Fruit fly (Drosophila melanogaster) whole organism, pupa: Measurements from ENCODE around the gene CG11357.

Source experiments
- CG10348 ChIP-seq: fragments of 200-800 bp; sonication (Bioruptor generic); IDR thresholded peaks from 2 replicates; pipeline ENCODE4 v1.3.6; 2022; ENCODE audit warnings: missing biosample characterization, missing genetic modification characterization
- CG13204 ChIP-seq: fragments of 200-800 bp; sonication (Bioruptor generic); optimal IDR thresholded peaks from 2 replicates; lab custom pipeline; 2018; ENCODE audit warnings: missing biosample characterization, mild to moderate bottlenecking, missing genetic modification characterization, moderate library complexity
- CG17806 ChIP-seq: fragments of 200-800 bp; sonication (Bioruptor generic); optimal IDR thresholded peaks from 2 replicates; lab custom pipeline; 2018; ENCODE audit warnings: missing biosample characterization, mild to moderate bottlenecking, missing genetic modification characterization, moderate library complexity
- CG4496 ChIP-seq: fragments of 200-800 bp; sonication (Bioruptor generic); IDR thresholded peaks from 3 replicates; pipeline ENCODE4 v1.3.6; 2022; ENCODE audit warnings: missing biosample characterization, missing genetic modification characterization
- CG8159 ChIP-seq: fragments of 200-800 bp; sonication (Bioruptor generic); optimal IDR thresholded peaks from 3 replicates; lab custom pipeline; 2018; ENCODE audit warnings: missing biosample characterization, mild to moderate bottlenecking, missing genetic modification characterization, moderate library complexity
- CG8301 ChIP-seq: fragments of 200-800 bp; sonication (Bioruptor generic); optimal IDR thresholded peaks from 2 replicates; lab custom pipeline; 2018; ENCODE audit warnings: missing biosample characterization, mild to moderate bottlenecking, missing genetic modification characterization
- CG9948 ChIP-seq: fragments of 200-800 bp; sonication (Bioruptor generic); optimal IDR thresholded peaks from 2 replicates; lab custom pipeline; 2018; ENCODE audit warnings: missing biosample characterization, mild to moderate bottlenecking, missing genetic modification characterization, moderate library complexity
- EcR ChIP-seq: fragments of 200-800 bp; sonication (Bioruptor generic); optimal IDR thresholded peaks from 3 replicates; lab custom pipeline; 2019; ENCODE audit warnings: missing biosample characterization, missing genetic modification characterization, mild to moderate bottlenecking, moderate library complexity, missing genetic modification reagents
- Ets98B ChIP-seq: fragments of 200-800 bp; sonication (Bioruptor generic); IDR thresholded peaks from 2 replicates; pipeline ENCODE4 v1.3.6; 2022; ENCODE audit warnings: missing biosample characterization, missing genetic modification characterization
- Pif1A ChIP-seq: fragments of 200-800 bp; sonication (Bioruptor generic); optimal IDR thresholded peaks from 3 replicates; lab custom pipeline; 2016; ENCODE audit warnings: missing biosample characterization, missing genetic modification characterization
- fd96Ca ChIP-seq: fragments of 200-800 bp; sonication (Bioruptor generic); IDR thresholded peaks from 3 replicates; pipeline ENCODE4 v1.3.6; 2022; ENCODE audit warnings: missing biosample characterization, missing genetic modification characterization
- gl ChIP-seq: fragments of 200-800 bp; sonication (Bioruptor generic); optimal IDR thresholded peaks from 2 replicates; lab custom pipeline; 2018; ENCODE audit warnings: missing biosample characterization, mild to moderate bottlenecking, missing genetic modification characterization
- rn ChIP-seq: fragments of 200-800 bp; sonication (Bioruptor generic); IDR thresholded peaks from 2 replicates; pipeline ENCODE4 v1.3.6; 2022; ENCODE audit warnings: missing biosample characterization, missing genetic modification characterization

DNA sequence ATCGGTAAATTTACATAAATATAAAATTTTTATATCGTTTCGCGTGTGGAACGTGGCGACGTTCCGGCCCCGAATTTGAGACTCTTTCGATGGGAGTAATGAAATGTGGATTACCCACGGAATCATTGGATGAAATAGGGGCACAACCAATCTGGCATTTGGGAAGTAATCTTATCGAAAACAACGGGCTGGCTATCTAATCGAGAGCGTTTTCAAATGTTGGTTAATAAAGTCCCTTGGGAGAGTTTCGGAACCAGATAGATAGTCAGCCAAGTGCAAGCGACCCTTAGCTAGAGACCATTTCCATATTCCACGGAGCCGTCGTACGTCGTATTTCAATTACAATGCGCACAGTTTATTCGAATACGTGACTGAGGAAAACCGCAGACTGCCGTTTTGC, 7.5 kb downstream of the CG11357 start:
- TF ChIP-seq CG9948 (tag; lab: Kevin White, UChicago) = no peak
- no peak for TF ChIP-seq Ets98B (GFP tag; lab: Robert Waterston, UW)
- TF ChIP-seq CG8159 (tag; lab: Kevin White, UChicago) = no peak
- no peak for TF ChIP-seq CG10348 (GFP tag; lab: Robert Waterston, UW)
- TF ChIP-seq Pif1A (GFP tag; lab: Kevin White, UChicago) = no peak
- no peak for TF ChIP-seq fd96Ca
- no peak for TF ChIP-seq CG17806 (tag; lab: Kevin White, UChicago)
- TF ChIP-seq CG8301 (tag; lab: Kevin White, UChicago) = no peak
- TF ChIP-seq rn (GFP tag; lab: Robert Waterston, UW) = no peak
- TF ChIP-seq CG4496 (GFP tag; lab: Robert Waterston, UW) = no peak
- no peak for TF ChIP-seq EcR
- no peak for TF ChIP-seq CG13204
- TF ChIP-seq gl = no peak
